Worm (Caenorhabditis elegans) whole organism, L3 larva: ENCODE results near the gene C01F1.6.

Experiments used
- aly-2 ChIP-seq: fragments of 150-350 bp; optimal IDR thresholded peaks from 2 replicates; lab custom pipeline; 2014; ENCODE audit warnings: missing biosample characterization, missing genetic modification characterization
- ama-1 ChIP-seq: fragments of 150-350 bp; optimal IDR thresholded peaks from 2 replicates; lab custom pipeline; 2018
- elt-1 ChIP-seq: fragments of 150-350 bp; optimal IDR thresholded peaks from 2 replicates; lab custom pipeline; 2014; ENCODE audit warnings: missing biosample characterization, missing genetic modification characterization
- lsy-12 ChIP-seq: sonication (generic microtip); optimal IDR thresholded peaks from 2 replicates; lab custom pipeline; 2016; ENCODE audit warnings: mild to moderate bottlenecking, missing genetic modification characterization, missing compliant biosample characterization
- nhr-23 ChIP-seq: fragments of 150-350 bp; optimal IDR thresholded peaks from 2 replicates; lab custom pipeline; 2014; ENCODE audit warnings: missing biosample characterization, missing genetic modification reagents, missing genetic modification characterization
- nhr-25 ChIP-seq: sonication (generic microtip); optimal IDR thresholded peaks from 2 replicates; lab custom pipeline; 2017; ENCODE audit warnings: missing biosample characterization, missing genetic modification characterization
- nhr-77 ChIP-seq: fragments of 150-350 bp; optimal IDR thresholded peaks from 2 replicates; lab custom pipeline; 2014; ENCODE audit warnings: missing biosample characterization, missing genetic modification characterization
- pha-4 ChIP-seq: fragments of 150-350 bp; optimal IDR thresholded peaks from 2 replicates; lab custom pipeline; 2014; ENCODE audit warnings: missing biosample characterization, missing genetic modification reagents, missing genetic modification characterization
- pqm-1 ChIP-seq: fragments of 150-350 bp; optimal IDR thresholded peaks from 2 replicates; lab custom pipeline; 2017; ENCODE audit warnings: missing biosample characterization, missing genetic modification characterization, inconsistent platforms
- skn-1 ChIP-seq: fragments of 150-350 bp; optimal IDR thresholded peaks from 2 replicates; lab custom pipeline; 2014; ENCODE audit warnings: missing biosample characterization, missing genetic modification characterization
- ztf-4 ChIP-seq: fragments of 150-350 bp; optimal IDR thresholded peaks from 2 replicates; lab custom pipeline; 2014; ENCODE audit warnings: missing biosample characterization, missing genetic modification characterization

ce11 chrII:4301307-4301706 lies 13.3 kb upstream of the C01F1.6 start, which contains the start of gene gtf-2F1:
- no peak for TF ChIP-seq ama-1 (lab: Kevin White, UChicago)
- TF ChIP-seq ztf-4 (tag; lab: Kevin White, UChicago) = no peak
- no peak for TF ChIP-seq skn-1 (tag; lab: Kevin White, UChicago)
- no peak for TF ChIP-seq aly-2 (tag; lab: Kevin White, UChicago)
- no peak for TF ChIP-seq nhr-77 (tag; lab: Kevin White, UChicago)
- no peak for TF ChIP-seq elt-1
- TF ChIP-seq nhr-23 (tag; lab: Kevin White, UChicago) = no peak
- no peak for TF ChIP-seq lsy-12 (tag; lab: Kevin White, UChicago)
- no peak for TF ChIP-seq pha-4 (tag; lab: Kevin White, UChicago)
- TF ChIP-seq nhr-25 (tag; lab: Kevin White, UChicago) = no peak
- no peak for TF ChIP-seq pqm-1 (tag; lab: Kevin White, UChicago)
